Worm (Caenorhabditis elegans): ENCODE results near the gene pals-27.

The pals-27 gene

ce11 chrIII:4359900-4360299, 21.5 kb upstream of the pals-27 start:
- TF ChIP-seq ref-1 (GFP tag; conservative IDR thresholded peaks at IDR 0.05) = no peak
- TF ChIP-seq flt-1 (GFP tag; IDR thresholded peaks at IDR 0.05) = no peak
- TF ChIP-seq med-1 (GFP tag; optimal IDR thresholded peaks at IDR 0.05; ENCODE audit: insufficient read depth) = no peak
- no peak for TF ChIP-seq T22C8.4 (GFP tag; IDR thresholded peaks at IDR 0.05)
- TF ChIP-seq klf-2 (GFP tag; conservative IDR thresholded peaks at IDR 0.05) = no peak

ce11 chrIII:4362332-4362731, 19.1 kb upstream of the pals-27 start:
- no peak for TF ChIP-seq med-1 (GFP tag; optimal IDR thresholded peaks at IDR 0.05; ENCODE audit: insufficient read depth)
- 0 out of 2 replicates have a peak, but pooled peaks have one; percentile 6 for TF ChIP-seq flt-1 (GFP tag; IDR thresholded peaks at IDR 0.05)

- TF ChIP-seq ztf-29 (GFP tag; IDR thresholded peaks at IDR 0.05) (no peak), ref-1 (GFP tag; conservative IDR thresholded peaks at IDR 0.05) (no peak), cog-1 (tag; optimal IDR thresholded peaks at IDR 0.05) (no peak), T22C8.4 (GFP tag; IDR thresholded peaks at IDR 0.05) (no peak), klf-2 (GFP tag; conservative IDR thresholded peaks at IDR 0.05) (no peak)
Observed at ce11 chrIII:4364974-4365373, 16.5 kb upstream of the pals-27 start, which contains the start of gene ckb-1. TSS of gene ckb-1 (plus strand) at chrIII:4365274.

ce11 chrIII:4367649-4368048, 13.8 kb upstream of the pals-27 start, which contains the start of gene ckb-2:
TSS of gene ckb-2 (plus strand) at chrIII:4367949.
- no peak for TF ChIP-seq tab-1 (GFP tag; IDR thresholded peaks at IDR 0.05)
- no peak for TF ChIP-seq cog-1 (tag; optimal IDR thresholded peaks at IDR 0.05)
- no peak for TF ChIP-seq ref-1 (GFP tag; conservative IDR thresholded peaks at IDR 0.05)
- TF ChIP-seq ztf-23 (GFP tag; IDR thresholded peaks at IDR 0.05) = no peak
- no peak for TF ChIP-seq flt-1 (GFP tag; IDR thresholded peaks at IDR 0.05)
- no peak for TF ChIP-seq ztf-29 (GFP tag; IDR thresholded peaks at IDR 0.05)
- no peak for TF ChIP-seq klf-2 (GFP tag; conservative IDR thresholded peaks at IDR 0.05)
- TF ChIP-seq T22C8.4 (GFP tag; IDR thresholded peaks at IDR 0.05) = no peak
- no peak for TF ChIP-seq med-1 (GFP tag; optimal IDR thresholded peaks at IDR 0.05; ENCODE audit: insufficient read depth)

- peak; percentile 85 for TF ChIP-seq ztf-23 (GFP tag; IDR thresholded peaks at IDR 0.05)
- TF ChIP-seq ref-1 (GFP tag; conservative IDR thresholded peaks at IDR 0.05) = peak; percentile 63
- TF ChIP-seq cog-1 (tag; optimal IDR thresholded peaks at IDR 0.05) = peak; percentile 27
- TF ChIP-seq T22C8.4 (GFP tag; IDR thresholded peaks at IDR 0.05) = peak; percentile 66; the same call in 1 of the 2 replicates
- TF ChIP-seq ztf-29 (GFP tag; IDR thresholded peaks at IDR 0.05) = 0 out of 2 replicates have a peak, but pooled peaks have one; percentile 56
- peak; percentile 93 for TF ChIP-seq flt-1 (GFP tag; IDR thresholded peaks at IDR 0.05)
- TF ChIP-seq klf-2 (GFP tag; conservative IDR thresholded peaks at IDR 0.05) = 0 out of 2 replicates have a peak, but pooled peaks have one; percentile 62
- peak; percentile 87 for TF ChIP-seq tab-1 (GFP tag; IDR thresholded peaks at IDR 0.05)
Observed at ce11 chrIII:4369381-4369809, 12.0 kb upstream of the pals-27 start.

ce11 chrIII:4370585-4370984, 10.9 kb upstream of the pals-27 start, which contains the start of gene ckb-3:
TSS of gene ckb-3 (plus strand) at chrIII:4370885.
- TF ChIP-seq T22C8.4 (GFP tag; IDR thresholded peaks at IDR 0.05) (no peak), tab-1 (GFP tag; IDR thresholded peaks at IDR 0.05) (no peak), ztf-23 (GFP tag; IDR thresholded peaks at IDR 0.05) (no peak), cog-1 (tag; optimal IDR thresholded peaks at IDR 0.05) (no peak), klf-2 (GFP tag; conservative IDR thresholded peaks at IDR 0.05) (no peak), ref-1 (GFP tag; conservative IDR thresholded peaks at IDR 0.05) (no peak), ztf-29 (GFP tag; IDR thresholded peaks at IDR 0.05) (no peak), med-1 (GFP tag; optimal IDR thresholded peaks at IDR 0.05; ENCODE audit: insufficient read depth) (no peak)

- no peak for TF ChIP-seq tab-1 (GFP tag; IDR thresholded peaks at IDR 0.05)
- no peak for TF ChIP-seq klf-2 (GFP tag; conservative IDR thresholded peaks at IDR 0.05)
- TF ChIP-seq med-1 (GFP tag; optimal IDR thresholded peaks at IDR 0.05; ENCODE audit: insufficient read depth) = no peak
- TF ChIP-seq ztf-29 (GFP tag; IDR thresholded peaks at IDR 0.05) = no peak
- no peak for TF ChIP-seq ztf-23 (GFP tag; IDR thresholded peaks at IDR 0.05)
- no peak for TF ChIP-seq T22C8.4 (GFP tag; IDR thresholded peaks at IDR 0.05)
- no peak for TF ChIP-seq ref-1 (GFP tag; conservative IDR thresholded peaks at IDR 0.05)
- TF ChIP-seq cog-1 (tag; optimal IDR thresholded peaks at IDR 0.05) = no peak
- no peak for TF ChIP-seq flt-1 (GFP tag; IDR thresholded peaks at IDR 0.05)
Observed at ce11 chrIII:4372894-4373293, 8.5 kb upstream of the pals-27 start.

- TF ChIP-seq klf-2 (GFP tag; conservative IDR thresholded peaks at IDR 0.05) (no peak), med-1 (GFP tag; optimal IDR thresholded peaks at IDR 0.05; ENCODE audit: insufficient read depth) (no peak), flt-1 (GFP tag; IDR thresholded peaks at IDR 0.05) (no peak), tab-1 (GFP tag; IDR thresholded peaks at IDR 0.05) (no peak), T22C8.4 (GFP tag; IDR thresholded peaks at IDR 0.05) (no peak), ztf-29 (GFP tag; IDR thresholded peaks at IDR 0.05) (no peak), ref-1 (GFP tag; conservative IDR thresholded peaks at IDR 0.05) (no peak), cog-1 (tag; optimal IDR thresholded peaks at IDR 0.05) (no peak), ztf-23 (GFP tag; IDR thresholded peaks at IDR 0.05) (no peak)
Observed at ce11 chrIII:4374854-4375253, 6.6 kb upstream of the pals-27 start, which contains the start of gene pals-26. TSS of gene pals-26 (plus strand) at chrIII:4375154.

- TF ChIP-seq ztf-29 (GFP tag; IDR thresholded peaks at IDR 0.05) (peak; percentile 83), ztf-23 (GFP tag; IDR thresholded peaks at IDR 0.05) (peak; percentile 83), med-1 (GFP tag; optimal IDR thresholded peaks at IDR 0.05; ENCODE audit: insufficient read depth) (peak; percentile 5), klf-2 (GFP tag; conservative IDR thresholded peaks at IDR 0.05) (peak; percentile 66), flt-1 (GFP tag; IDR thresholded peaks at IDR 0.05) (peak; percentile 91), tab-1 (GFP tag; IDR thresholded peaks at IDR 0.05) (peak; percentile 83), cog-1 (tag; optimal IDR thresholded peaks at IDR 0.05) (peak; percentile 56), ref-1 (GFP tag; conservative IDR thresholded peaks at IDR 0.05) (peak; percentile 50; the same call in 1 of the 2 replicates), T22C8.4 (GFP tag; IDR thresholded peaks at IDR 0.05) (peak; percentile 42)
Observed at ce11 chrIII:4378600-4379293, 2.7 kb upstream of the pals-27 start.

- no peak for TF ChIP-seq ztf-23 (GFP tag; IDR thresholded peaks at IDR 0.05)
- TF ChIP-seq ztf-29 (GFP tag; IDR thresholded peaks at IDR 0.05) = no peak
- TF ChIP-seq ref-1 (GFP tag; conservative IDR thresholded peaks at IDR 0.05) = no peak
- no peak for TF ChIP-seq klf-2 (GFP tag; conservative IDR thresholded peaks at IDR 0.05)
- no peak for TF ChIP-seq cog-1 (tag; optimal IDR thresholded peaks at IDR 0.05)
- TF ChIP-seq T22C8.4 (GFP tag; IDR thresholded peaks at IDR 0.05) = no peak
Observed at ce11 chrIII:4379717-4380116, 1.7 kb upstream of the pals-27 start, which contains the start of gene B0284.3. TSS of gene B0284.3 (minus strand) at chrIII:4379817.
